Worm (Caenorhabditis elegans) whole organism, L1 larva: Measurements from ENCODE around the gene C33F10.1.

Experiments
- egl-27 ChIP-seq, 2 experiments: fragments of 150-350 bp in 1 of 2; sonication (generic microtip); optimal IDR thresholded peaks; 3 replicates each; lab custom pipeline; 2017 to 2018; ENCODE audit warnings: missing biosample characterization in 2 of 2, missing genetic modification characterization in 2 of 2, missing genetic modification reagents in 2 of 2
- grh-1 ChIP-seq: fragments of 200-800 bp; sonication (Bioruptor generic); IDR thresholded peaks from 2 replicates; pipeline ENCODE4 v1.3.6; 2022; ENCODE audit warnings: missing genetic modification reagents, missing genetic modification characterization, missing compliant biosample characterization
- jun-1 ChIP-seq: fragments of 150-350 bp; optimal IDR thresholded peaks from 2 replicates; lab custom pipeline; 2014; ENCODE audit warnings: missing biosample characterization, missing genetic modification reagents, missing genetic modification characterization
- lin-13 ChIP-seq: fragments of 150-350 bp; optimal IDR thresholded peaks from 2 replicates; lab custom pipeline; 2014; ENCODE audit warnings: missing biosample characterization, missing genetic modification reagents, missing genetic modification characterization
- lin-39 ChIP-seq: fragments of 150-350 bp; optimal IDR thresholded peaks from 2 replicates; lab custom pipeline; 2014; ENCODE audit warnings: missing biosample characterization, missing genetic modification reagents, missing genetic modification characterization
- nhr-237 ChIP-seq: fragments of 150-350 bp; optimal IDR thresholded peaks from 2 replicates; lab custom pipeline; 2014; ENCODE audit warnings: missing biosample characterization, missing genetic modification characterization
- nhr-28 ChIP-seq: fragments of 150-350 bp; optimal IDR thresholded peaks from 2 replicates; lab custom pipeline; 2014; ENCODE audit warnings: missing biosample characterization, missing genetic modification characterization
- nhr-77 ChIP-seq: fragments of 150-350 bp; optimal IDR thresholded peaks from 2 replicates; lab custom pipeline; 2014; ENCODE audit warnings: missing biosample characterization, missing genetic modification characterization
- pag-3 ChIP-seq: sonication (generic microtip); optimal IDR thresholded peaks from 2 replicates; lab custom pipeline; 2017; ENCODE audit warnings: missing genetic modification characterization, mild to moderate bottlenecking, missing compliant biosample characterization, antibody characterized with exemption, borderline replicate concordance; ENCODE audit not compliant: insufficient read depth
- snpc-4 ChIP-seq: fragments of 150-350 bp; optimal IDR thresholded peaks from 2 replicates; lab custom pipeline; 2014; ENCODE audit warnings: missing biosample characterization, missing genetic modification characterization
- unc-130 ChIP-seq: fragments of 150-350 bp; optimal IDR thresholded peaks from 2 replicates; lab custom pipeline; 2017; ENCODE audit warnings: missing biosample characterization, missing genetic modification characterization, inconsistent platforms
- unc-86 ChIP-seq: sonication (generic microtip); optimal IDR thresholded peaks from 2 replicates; lab custom pipeline; 2016; ENCODE audit warnings: missing genetic modification characterization, missing compliant biosample characterization
- ztf-11 ChIP-seq, 2 experiments: sonication (generic microtip); optimal IDR thresholded peaks; 2 replicates each; lab custom pipeline; 2016 to 2017; ENCODE audit warnings: missing genetic modification characterization in 2 of 2, missing biosample characterization in 1 of 2, missing compliant biosample characterization in 1 of 2

ce11 chrII:4854761-4855160 is 19.9 kb downstream of the C33F10.1 start:
- TF ChIP-seq jun-1 (tag; lab: Kevin White, UChicago) (no peak), nhr-77 (tag; lab: Kevin White, UChicago) (no peak), grh-1 (GFP tag; lab: Robert Waterston, UW) (no peak), egl-27 (tag; optimal IDR thresholded peaks at IDR 0.05; lab: Kevin White, UChicago) (no peak), lin-13 (GFP tag; lab: Kevin White, UChicago) (no peak), nhr-28 (no peak), ztf-11 (tag; optimal IDR thresholded peaks at IDR 0.05; lab: Kevin White, UChicago) (no peak), snpc-4 (no peak), lin-39 (tag; lab: Kevin White, UChicago) (no peak), nhr-237 (no peak), pag-3 (tag; lab: Kevin White, UChicago) (no peak), unc-86 (tag; lab: Kevin White, UChicago) (no peak), unc-130 (tag; lab: Kevin White, UChicago) (no peak)
